Worm (Caenorhabditis elegans) whole organism, L2 larva: ENCODE data around the gene chil-23.

ENCODE experiments used
- alr-1 ChIP-seq: fragments of 150-350 bp; optimal IDR thresholded peaks from 2 replicates; lab custom pipeline; 2014; ENCODE audit warnings: missing biosample characterization, missing genetic modification characterization
- aly-2 ChIP-seq: fragments of 150-350 bp; optimal IDR thresholded peaks from 2 replicates; lab custom pipeline; 2014; ENCODE audit warnings: missing biosample characterization, missing genetic modification characterization
- blmp-1 ChIP-seq: sonication (generic microtip); optimal IDR thresholded peaks from 2 replicates; lab custom pipeline; 2017; ENCODE audit warnings: missing genetic modification characterization, mild to moderate bottlenecking, missing compliant biosample characterization, antibody characterized with exemption, moderate library complexity; ENCODE audit not compliant: insufficient read depth
- ceh-82 ChIP-seq: fragments of 150-350 bp; optimal IDR thresholded peaks from 2 replicates; lab custom pipeline; 2014; ENCODE audit warnings: missing biosample characterization, missing genetic modification characterization
- egl-27 ChIP-seq: sonication (generic microtip); optimal IDR thresholded peaks from 3 replicates; lab custom pipeline; 2017; ENCODE audit warnings: missing biosample characterization, missing genetic modification reagents, missing genetic modification characterization
- elt-3 ChIP-seq: sonication (generic microtip); optimal IDR thresholded peaks from 2 replicates; lab custom pipeline; 2017; ENCODE audit warnings: missing biosample characterization, missing genetic modification characterization
- fos-1 ChIP-seq: fragments of 150-350 bp; optimal IDR thresholded peaks from 2 replicates; lab custom pipeline; 2014; ENCODE audit warnings: missing biosample characterization, missing genetic modification characterization
- lsy-2 ChIP-seq, 2 experiments: fragments of 150-350 bp in 1 of 2; sonication (generic microtip) in 1 of 2; optimal IDR thresholded peaks; 2 replicates each; lab custom pipeline; 2014 to 2017; ENCODE audit warnings: missing biosample characterization in 2 of 2, missing genetic modification characterization in 2 of 2
- mdl-1 ChIP-seq, 2 experiments: fragments of 150-350 bp in 1 of 2; sonication (generic microtip) in 1 of 2; optimal IDR thresholded peaks; 2 replicates each; lab custom pipeline; 2017; ENCODE audit warnings: missing biosample characterization in 2 of 2, missing genetic modification characterization in 2 of 2
- nhr-12 ChIP-seq: fragments of 150-350 bp; optimal IDR thresholded peaks from 2 replicates; lab custom pipeline; 2014; ENCODE audit warnings: missing biosample characterization, missing genetic modification characterization
- nhr-6 ChIP-seq: fragments of 150-350 bp; optimal IDR thresholded peaks from 2 replicates; lab custom pipeline; 2014; ENCODE audit warnings: missing biosample characterization, missing genetic modification characterization
- nhr-77 ChIP-seq: fragments of 150-350 bp; optimal IDR thresholded peaks from 2 replicates; lab custom pipeline; 2014; ENCODE audit warnings: missing biosample characterization, missing genetic modification characterization
- unc-39 ChIP-seq: fragments of 150-350 bp; optimal IDR thresholded peaks from 2 replicates; lab custom pipeline; 2014; ENCODE audit warnings: missing biosample characterization, missing genetic modification characterization
- ztf-11 ChIP-seq: sonication (generic microtip); optimal IDR thresholded peaks from 2 replicates; lab custom pipeline; 2017; ENCODE audit warnings: missing biosample characterization, missing genetic modification characterization

- no peak for TF ChIP-seq nhr-6 (tag; lab: Kevin White, UChicago)
- no peak for TF ChIP-seq nhr-12 (tag; lab: Kevin White, UChicago)
- TF ChIP-seq ztf-11 (tag; lab: Kevin White, UChicago) = no peak
- TF ChIP-seq mdl-1 (tag; optimal IDR thresholded peaks at IDR 0.05; lab: Kevin White, UChicago) = no peak
- no peak for TF ChIP-seq blmp-1
- no peak for TF ChIP-seq lsy-2 (tag; optimal IDR thresholded peaks at IDR 0.05; lab: Kevin White, UChicago)
- no peak for TF ChIP-seq unc-39 (tag; lab: Kevin White, UChicago)
- TF ChIP-seq fos-1 (tag; lab: Kevin White, UChicago) = no peak
- no peak for TF ChIP-seq nhr-77 (tag; lab: Kevin White, UChicago)
- no peak for TF ChIP-seq egl-27 (tag; lab: Kevin White, UChicago)
- no peak for TF ChIP-seq ceh-82 (tag; lab: Kevin White, UChicago)
- no peak for TF ChIP-seq elt-3 (tag; lab: Kevin White, UChicago)
- TF ChIP-seq aly-2 (tag; lab: Kevin White, UChicago) = no peak
- no peak for TF ChIP-seq alr-1
Measured at ce11 chrII:9489922-9490321, 21.5 kb upstream of the chil-23 start.
